Worm (Caenorhabditis elegans): ENCODE measurements around the gene Y75B7AR.1.

The Y75B7AR.1 gene

ce11 chrV:1392900-1393299, at the start of gene Y75B7AR.1:
Gene Y75B7AR.1 (minus strand): TSS chrV:1393000.
- TF ChIP-seq tbx-8 (GFP tag; optimal IDR thresholded peaks at IDR 0.05), result no peak
- TF ChIP-seq ceh-83 (GFP tag; optimal IDR thresholded peaks at IDR 0.05), result no peak
- TF ChIP-seq sem-2 (GFP tag; optimal IDR thresholded peaks at IDR 0.05), result no peak
- TF ChIP-seq elt-1 (tag; optimal IDR thresholded peaks at IDR 0.05; ENCODE audit: borderline replicate concordance, insufficient read depth), result no peak
- no peak for TF ChIP-seq M03D4.4 (tag; optimal IDR thresholded peaks at IDR 0.05)
- TF ChIP-seq ceh-39 (tag; optimal IDR thresholded peaks at IDR 0.05), result no peak
- TF ChIP-seq nhr-12 (tag; optimal IDR thresholded peaks at IDR 0.05), result no peak
- TF ChIP-seq unc-62 (GFP tag; optimal IDR thresholded peaks at IDR 0.05), result no peak

- TF ChIP-seq sem-2 (GFP tag; optimal IDR thresholded peaks at IDR 0.05) (no peak), elt-1 (tag; optimal IDR thresholded peaks at IDR 0.05; ENCODE audit: borderline replicate concordance, insufficient read depth) (no peak), lsy-2 (tag; optimal IDR thresholded peaks at IDR 0.05) (no peak), nhr-2 (tag; optimal IDR thresholded peaks at IDR 0.05) (no peak), sptf-1 (tag; optimal IDR thresholded peaks at IDR 0.05) (no peak), nhr-76 (tag; optimal IDR thresholded peaks at IDR 0.05) (no peak), mls-2 (tag; optimal IDR thresholded peaks at IDR 0.05) (no peak), unc-39 (tag; optimal IDR thresholded peaks at IDR 0.05) (no peak), mab-5 (tag; optimal IDR thresholded peaks at IDR 0.05) (no peak), zip-8 (tag; optimal IDR thresholded peaks at IDR 0.05) (no peak), hlh-1 (tag; optimal IDR thresholded peaks at IDR 0.05) (no peak)
Observed at ce11 chrV:1442042-1442441, 49.2 kb upstream of the Y75B7AR.1 start, which contains the start of gene cnc-11. Gene cnc-11 (plus strand): TSS chrV:1442342.

ce11 chrV:1438832-1439231, 46.0 kb upstream of the Y75B7AR.1 start, which contains the start of gene R09B5.11:
Gene R09B5.11 (plus strand): TSS chrV:1439205.
- TF ChIP-seq mls-2 (tag; optimal IDR thresholded peaks at IDR 0.05) (no peak), mab-5 (tag; optimal IDR thresholded peaks at IDR 0.05) (no peak), unc-39 (tag; optimal IDR thresholded peaks at IDR 0.05) (no peak), ceh-83 (GFP tag; optimal IDR thresholded peaks at IDR 0.05) (no peak), pha-4 (tag; optimal IDR thresholded peaks at IDR 0.05) (no peak), unc-120 (tag; optimal IDR thresholded peaks at IDR 0.05; ENCODE audit: poor library complexity, severe bottlenecking) (no peak), zip-8 (tag; optimal IDR thresholded peaks at IDR 0.05) (no peak), lin-32 (GFP tag; optimal IDR thresholded peaks at IDR 0.05) (no peak)

DNA sequence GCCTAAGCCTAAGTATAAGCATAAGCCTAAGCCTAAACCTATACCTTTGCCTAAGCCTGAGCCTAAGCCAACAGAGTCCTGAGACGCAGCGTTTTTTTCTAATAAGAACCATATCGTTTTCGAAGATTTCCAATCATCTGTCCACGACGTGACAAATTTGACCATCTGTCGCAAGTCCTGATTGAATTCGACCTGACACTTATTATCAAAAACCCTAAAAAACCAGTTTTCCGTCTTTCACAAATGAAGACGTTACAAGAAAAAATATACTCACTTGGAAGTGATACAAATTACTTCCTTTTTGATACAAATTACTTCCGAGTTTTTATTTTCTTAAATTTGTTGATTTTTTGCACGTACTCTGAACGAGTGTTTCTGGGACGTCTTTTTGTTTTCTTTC, 45.4 kb upstream of the Y75B7AR.1 start:
- no peak for TF ChIP-seq ces-1 (GFP tag; optimal IDR thresholded peaks at IDR 0.05)
- TF ChIP-seq bed-3 (GFP tag; optimal IDR thresholded peaks at IDR 0.05), result no peak
- no peak for TF ChIP-seq ceh-83 (GFP tag; optimal IDR thresholded peaks at IDR 0.05)
- TF ChIP-seq sem-2 (GFP tag; optimal IDR thresholded peaks at IDR 0.05), result no peak
- TF ChIP-seq mab-5 (tag; optimal IDR thresholded peaks at IDR 0.05), result no peak
- no peak for TF ChIP-seq ceh-39 (tag; optimal IDR thresholded peaks at IDR 0.05)
- no peak for TF ChIP-seq blmp-1 (tag; optimal IDR thresholded peaks at IDR 0.05)
- no peak for TF ChIP-seq ham-2 (GFP tag; optimal IDR thresholded peaks at IDR 0.05)
- no peak for TF ChIP-seq nhr-76 (tag; optimal IDR thresholded peaks at IDR 0.05)

ce11 chrV:1435106-1435505, 42.3 kb upstream of the Y75B7AR.1 start:
- TF ChIP-seq drap-1 (GFP tag; optimal IDR thresholded peaks at IDR 0.05) (no peak), M03D4.4 (tag; optimal IDR thresholded peaks at IDR 0.05) (no peak), sptf-1 (tag; optimal IDR thresholded peaks at IDR 0.05) (no peak), elt-1 (tag; optimal IDR thresholded peaks at IDR 0.05; ENCODE audit: borderline replicate concordance, insufficient read depth) (no peak), ceh-43 (GFP tag; optimal IDR thresholded peaks at IDR 0.05) (no peak), ham-2 (GFP tag; optimal IDR thresholded peaks at IDR 0.05) (no peak), cnd-1 (tag; optimal IDR thresholded peaks at IDR 0.05) (no peak)

DNA sequence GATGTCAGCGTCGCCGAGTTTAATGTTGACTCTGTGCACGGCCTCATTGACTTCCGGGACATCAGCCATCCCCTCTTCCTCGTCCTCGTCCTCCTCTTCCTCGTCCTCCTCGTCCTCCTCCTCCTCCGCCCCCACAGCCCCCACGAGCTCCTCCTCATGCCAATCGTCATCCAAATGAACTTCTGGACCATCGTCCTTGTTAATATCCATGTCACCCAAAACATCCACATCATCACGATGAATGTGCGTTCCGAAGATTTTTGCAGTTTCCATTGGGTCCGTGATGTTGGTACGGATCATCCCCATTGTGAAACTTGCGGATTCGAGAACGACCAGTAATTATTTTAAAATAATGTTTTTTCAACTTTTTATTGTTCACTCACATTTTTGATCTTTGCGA, 41.6 kb upstream of the Y75B7AR.1 start:
- TF ChIP-seq blmp-1 (tag; optimal IDR thresholded peaks at IDR 0.05), result no peak
- TF ChIP-seq nhr-237 (tag; optimal IDR thresholded peaks at IDR 0.05), result no peak
- no peak for TF ChIP-seq nhr-28 (tag; optimal IDR thresholded peaks at IDR 0.05)
- TF ChIP-seq bed-3 (GFP tag; optimal IDR thresholded peaks at IDR 0.05), result no peak
- TF ChIP-seq zip-8 (tag; optimal IDR thresholded peaks at IDR 0.05), result no peak
- TF ChIP-seq ztf-11 (tag; optimal IDR thresholded peaks at IDR 0.05), result no peak
- TF ChIP-seq unc-62 (GFP tag; optimal IDR thresholded peaks at IDR 0.05), result no peak
- no peak for TF ChIP-seq mep-1 (tag; optimal IDR thresholded peaks at IDR 0.05)
- no peak for TF ChIP-seq ceh-39 (tag; optimal IDR thresholded peaks at IDR 0.05)
- no peak for TF ChIP-seq hlh-1 (tag; optimal IDR thresholded peaks at IDR 0.05)
- TF ChIP-seq cnd-1 (tag; optimal IDR thresholded peaks at IDR 0.05), result no peak
- TF ChIP-seq nhr-2 (tag; optimal IDR thresholded peaks at IDR 0.05), result no peak
- TF ChIP-seq unc-39 (tag; optimal IDR thresholded peaks at IDR 0.05), result no peak
- no peak for TF ChIP-seq lsy-2 (tag; optimal IDR thresholded peaks at IDR 0.05)
- TF ChIP-seq ham-2 (GFP tag; optimal IDR thresholded peaks at IDR 0.05), result no peak
- TF ChIP-seq ces-1 (GFP tag; optimal IDR thresholded peaks at IDR 0.05), result no peak
